Worm (Caenorhabditis elegans): ENCODE data around the gene F35H10.3.

The F35H10.3 gene

ce11 chrIV:8303668-8304067 is 22.1 kb upstream of the F35H10.3 start, which contains the start of gene vha-5:
Gene vha-5 (plus strand): TSS chrIV:8303968.
- TF ChIP-seq gmeb-2 (tag; optimal IDR thresholded peaks at IDR 0.05) (no peak), unc-55 (GFP tag; optimal IDR thresholded peaks at IDR 0.05) (no peak), Y22D7AL.16 (tag; optimal IDR thresholded peaks at IDR 0.05) (no peak), ceh-18 (tag; optimal IDR thresholded peaks at IDR 0.05) (no peak), pha-4 (tag; optimal IDR thresholded peaks at IDR 0.05) (no peak), fkh-6 (tag; optimal IDR thresholded peaks at IDR 0.05) (no peak), ahr-1 (tag; optimal IDR thresholded peaks at IDR 0.05) (no peak), madf-2 (tag; optimal IDR thresholded peaks at IDR 0.05) (no peak), ama-1 (optimal IDR thresholded peaks at IDR 0.05) (no peak), npax-4 (tag; optimal IDR thresholded peaks at IDR 0.05) (no peak)

ce11 chrIV:8307408-8307807 is 18.4 kb upstream of the F35H10.3 start:
- TF ChIP-seq fkh-6 (tag; optimal IDR thresholded peaks at IDR 0.05): no peak
- no peak for TF ChIP-seq syd-9 (tag; optimal IDR thresholded peaks at IDR 0.05)
- no peak for TF ChIP-seq npax-4 (tag; optimal IDR thresholded peaks at IDR 0.05)
- TF ChIP-seq C38D4.7 (GFP tag; optimal IDR thresholded peaks at IDR 0.05): no peak
- TF ChIP-seq hlh-15 (tag; optimal IDR thresholded peaks at IDR 0.05): no peak
- no peak for TF ChIP-seq sdc-2 (tag; optimal IDR thresholded peaks at IDR 0.05)
- no peak for TF ChIP-seq ahr-1 (tag; optimal IDR thresholded peaks at IDR 0.05)
- no peak for TF ChIP-seq ceh-45 (GFP tag; IDR thresholded peaks at IDR 0.05)
- no peak for TF ChIP-seq ztf-16 (tag; optimal IDR thresholded peaks at IDR 0.05)
- no peak for TF ChIP-seq ceh-24 (tag; optimal IDR thresholded peaks at IDR 0.05)
- no peak for TF ChIP-seq unc-42 (tag; optimal IDR thresholded peaks at IDR 0.05)
- no peak for TF ChIP-seq mec-3 (tag; optimal IDR thresholded peaks at IDR 0.05; ENCODE audit: borderline replicate concordance)
- TF ChIP-seq pat-9 (tag; optimal IDR thresholded peaks at IDR 0.05): no peak
- TF ChIP-seq che-1 (tag; optimal IDR thresholded peaks at IDR 0.05): no peak
- no peak for TF ChIP-seq ceh-14 (tag; optimal IDR thresholded peaks at IDR 0.05)
- TF ChIP-seq gmeb-2 (tag; optimal IDR thresholded peaks at IDR 0.05): no peak
- TF ChIP-seq odd-2 (tag; optimal IDR thresholded peaks at IDR 0.05): no peak
- no peak for TF ChIP-seq pax-1 (tag; optimal IDR thresholded peaks at IDR 0.05)

- TF ChIP-seq pros-1 (tag; optimal IDR thresholded peaks at IDR 0.05) (no peak), fax-1 (tag; optimal IDR thresholded peaks at IDR 0.05) (no peak), hlh-15 (tag; optimal IDR thresholded peaks at IDR 0.05) (no peak), K09A11.1 (tag; optimal IDR thresholded peaks at IDR 0.05; ENCODE audit: insufficient read depth) (no peak), sox-4 (tag; optimal IDR thresholded peaks at IDR 0.05) (no peak), unc-42 (tag; optimal IDR thresholded peaks at IDR 0.05) (no peak), unc-55 (GFP tag; optimal IDR thresholded peaks at IDR 0.05) (no peak), ztf-16 (tag; optimal IDR thresholded peaks at IDR 0.05) (no peak), ahr-1 (tag; optimal IDR thresholded peaks at IDR 0.05) (no peak)
Observed at ce11 chrIV:8312105-8312504, 13.7 kb upstream of the F35H10.3 start.

DNA sequence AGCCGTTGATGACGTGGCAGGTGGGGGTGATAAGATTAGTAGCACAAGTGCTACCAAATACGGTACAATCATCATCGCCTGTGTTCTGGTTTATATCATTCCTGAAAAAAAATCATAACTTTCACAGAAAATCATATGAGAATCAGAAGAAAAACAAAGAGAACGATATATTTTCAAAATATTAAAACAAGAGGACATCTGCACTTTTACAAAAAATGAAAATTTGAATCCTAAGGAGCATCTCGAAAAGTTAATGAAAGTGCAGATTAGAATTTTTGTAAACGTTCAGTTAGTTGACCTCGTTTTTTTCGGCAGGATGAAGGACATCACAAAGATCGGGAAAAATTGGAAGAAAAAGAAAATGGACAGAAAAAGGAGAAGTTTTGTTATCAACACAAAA is 12.9 kb upstream of the F35H10.3 start, which contains the start of gene F35H10.10:
F35H10.10 (minus strand) TSS at position 101 of the 400 bp plus-strand sequence.
- no peak for TF ChIP-seq fkh-6 (tag; optimal IDR thresholded peaks at IDR 0.05)
- TF ChIP-seq ets-4 (tag; optimal IDR thresholded peaks at IDR 0.05): no peak
- no peak for TF ChIP-seq pax-1 (tag; optimal IDR thresholded peaks at IDR 0.05)
- no peak for TF ChIP-seq pha-4 (tag; optimal IDR thresholded peaks at IDR 0.05)
- TF ChIP-seq npax-4 (tag; optimal IDR thresholded peaks at IDR 0.05): no peak
- TF ChIP-seq nhr-232 (tag; optimal IDR thresholded peaks at IDR 0.05): no peak
- TF ChIP-seq dve-1 (tag; optimal IDR thresholded peaks at IDR 0.05): no peak
- TF ChIP-seq hlh-13 (GFP tag; optimal IDR thresholded peaks at IDR 0.05): no peak
- TF ChIP-seq pat-9 (tag; optimal IDR thresholded peaks at IDR 0.05): no peak
- TF ChIP-seq C38D4.7 (GFP tag; optimal IDR thresholded peaks at IDR 0.05): no peak
- TF ChIP-seq gmeb-2 (tag; optimal IDR thresholded peaks at IDR 0.05): no peak
- no peak for TF ChIP-seq elt-4 (tag; optimal IDR thresholded peaks at IDR 0.05)

DNA sequence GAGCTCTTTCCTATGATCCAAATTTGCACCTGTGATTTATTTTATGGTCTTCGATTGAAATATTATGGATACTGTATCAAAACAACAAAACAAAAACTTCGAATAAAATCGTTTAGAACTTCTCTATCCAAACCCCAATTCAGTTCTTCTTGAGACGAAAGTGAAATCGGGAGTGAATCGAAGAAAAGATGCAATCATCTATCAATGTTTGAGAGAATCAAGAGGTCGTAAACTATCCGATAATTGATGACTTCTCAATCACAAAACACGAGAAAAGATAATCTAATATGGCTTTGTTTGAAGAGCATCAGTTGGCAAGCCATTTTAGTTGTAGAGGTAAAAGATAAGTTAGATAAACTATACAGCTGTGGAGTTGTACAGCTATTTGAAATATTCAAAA is 8.0 kb upstream of the F35H10.3 start:
- TF ChIP-seq nfya-1 (tag; optimal IDR thresholded peaks at IDR 0.05) (no peak), lim-6 (tag; optimal IDR thresholded peaks at IDR 0.05) (no peak), ref-2 (tag; optimal IDR thresholded peaks at IDR 0.05) (no peak), pax-1 (tag; optimal IDR thresholded peaks at IDR 0.05) (no peak), mec-3 (tag; optimal IDR thresholded peaks at IDR 0.05; ENCODE audit: borderline replicate concordance) (no peak), K02D7.2 (tag; optimal IDR thresholded peaks at IDR 0.05) (no peak), zip-5 (tag; optimal IDR thresholded peaks at IDR 0.05) (no peak), ceh-18 (tag; optimal IDR thresholded peaks at IDR 0.05) (no peak), tbx-7 (tag; optimal IDR thresholded peaks at IDR 0.05) (no peak), dve-1 (tag; optimal IDR thresholded peaks at IDR 0.05) (no peak), dmd-4 (tag; optimal IDR thresholded peaks at IDR 0.05; ENCODE audit: borderline replicate concordance) (no peak), ceh-34 (tag; optimal IDR thresholded peaks at IDR 0.05) (no peak), hlh-8 (tag; optimal IDR thresholded peaks at IDR 0.05) (no peak), sox-2 (GFP tag; IDR thresholded peaks at IDR 0.05) (no peak), sox-4 (tag; optimal IDR thresholded peaks at IDR 0.05) (no peak), pat-9 (tag; optimal IDR thresholded peaks at IDR 0.05) (no peak), ttx-3 (tag; optimal IDR thresholded peaks at IDR 0.05) (no peak)

Measured in whole organism, late embryonic.